Worm (Caenorhabditis elegans): ENCODE data around the gene C46C2.2.

The C46C2.2 gene

ce11 chrIV:9267581-9267980 is 50.1 kb downstream of the C46C2.2 start:
- TF ChIP-seq blmp-1 (tag; optimal IDR thresholded peaks at IDR 0.05) (peak; percentile 56), grh-1 (GFP tag; IDR thresholded peaks at IDR 0.05) (no peak), jun-1 (tag; optimal IDR thresholded peaks at IDR 0.05) (no peak)

ce11 chrIV:9268916-9269315 is 51.4 kb downstream of the C46C2.2 start:
- no peak for TF ChIP-seq mdl-1 (tag; optimal IDR thresholded peaks at IDR 0.05)
- TF ChIP-seq vab-15 (tag; optimal IDR thresholded peaks at IDR 0.05): no peak
- no peak for TF ChIP-seq hlh-4 (tag; optimal IDR thresholded peaks at IDR 0.05)
- no peak for TF ChIP-seq efl-3 (GFP tag; optimal IDR thresholded peaks at IDR 0.05)
- TF ChIP-seq dpl-1 (GFP tag; optimal IDR thresholded peaks at IDR 0.05): no peak
- no peak for TF ChIP-seq pag-3 (tag; optimal IDR thresholded peaks at IDR 0.05; ENCODE audit: borderline replicate concordance, insufficient read depth)
- no peak for TF ChIP-seq zag-1 (tag; optimal IDR thresholded peaks at IDR 0.05)
- no peak for TF ChIP-seq rnt-1 (tag; optimal IDR thresholded peaks at IDR 0.05)
- TF ChIP-seq F16B12.6 (tag; optimal IDR thresholded peaks at IDR 0.05): no peak
- TF ChIP-seq fos-1 (tag; optimal IDR thresholded peaks at IDR 0.05): no peak
- TF ChIP-seq swsn-7 (tag; optimal IDR thresholded peaks at IDR 0.05): no peak
- no peak for TF ChIP-seq jun-1 (tag; optimal IDR thresholded peaks at IDR 0.05)
- peak in 1 of 2 experiments; percentile 28 for TF ChIP-seq ztf-11 (tag; optimal IDR thresholded peaks at IDR 0.05)
- no peak for TF ChIP-seq unc-30 (tag; optimal IDR thresholded peaks at IDR 0.05)
- TF ChIP-seq efl-1 (optimal IDR thresholded peaks at IDR 0.05): no peak
- TF ChIP-seq efl-1 (GFP tag; optimal IDR thresholded peaks at IDR 0.05 in 1 of 2): peak in 1 of 2 experiments; percentile 11
- TF ChIP-seq nhr-12 (tag; optimal IDR thresholded peaks at IDR 0.05): no peak
- no peak for TF ChIP-seq skn-1 (tag; optimal IDR thresholded peaks at IDR 0.05)

ce11 chrIV:9269796-9270195 is 52.3 kb downstream of the C46C2.2 start, which contains the start of gene flh-3:
Gene flh-3 (plus strand): TSS chrIV:9270096.
- TF ChIP-seq ceh-88 (GFP tag; IDR thresholded peaks at IDR 0.05): no peak
- TF ChIP-seq lin-39 (tag; optimal IDR thresholded peaks at IDR 0.05): no peak
- no peak for TF ChIP-seq unc-30 (tag; optimal IDR thresholded peaks at IDR 0.05)
- TF ChIP-seq sox-4 (tag; optimal IDR thresholded peaks at IDR 0.05): no peak
- no peak for TF ChIP-seq ztf-4 (tag; optimal IDR thresholded peaks at IDR 0.05)
- TF ChIP-seq pax-3 (tag; optimal IDR thresholded peaks at IDR 0.05): no peak
- no peak for TF ChIP-seq irx-1 (tag; optimal IDR thresholded peaks at IDR 0.05)
- no peak for TF ChIP-seq lin-14 (GFP tag; optimal IDR thresholded peaks at IDR 0.05)
- TF ChIP-seq pag-3 (tag; optimal IDR thresholded peaks at IDR 0.05; ENCODE audit: borderline replicate concordance, insufficient read depth): no peak
- TF ChIP-seq nhr-76 (tag; optimal IDR thresholded peaks at IDR 0.05): no peak
- no peak for TF ChIP-seq skn-1 (tag; optimal IDR thresholded peaks at IDR 0.05)
- TF ChIP-seq fos-1 (tag; optimal IDR thresholded peaks at IDR 0.05): no peak
- no peak for TF ChIP-seq Y116A8C.19 (tag; optimal IDR thresholded peaks at IDR 0.05; ENCODE audit: borderline replicate concordance)
- TF ChIP-seq ceh-90 (tag; optimal IDR thresholded peaks at IDR 0.05): no peak

Measured in whole organism, L1 larva.